Fruit fly (Drosophila melanogaster) whole organism, embryonic: ENCODE measurements around the gene tsh.
A peak's percentile ranks its signal among the peaks of the same experiment; 100 is the strongest.

ENCODE experiments used
- BtbVII ChIP-seq: fragments of 200-800 bp; sonication (Bioruptor generic); optimal IDR thresholded peaks from 3 replicates; lab custom pipeline; 2017; ENCODE audit warnings: missing biosample characterization, mild to moderate bottlenecking, missing genetic modification characterization
- CG1024 ChIP-seq: fragments of 200-800 bp; sonication (Bioruptor generic); IDR thresholded peaks from 2 replicates; pipeline ENCODE4 v1.3.6; 2022; ENCODE audit warnings: missing biosample characterization, missing genetic modification characterization
- CG10274 ChIP-seq: fragments of 200-800 bp; sonication (Bioruptor generic); optimal IDR thresholded peaks from 3 replicates; lab custom pipeline; 2017; ENCODE audit warnings: missing biosample characterization, mild to moderate bottlenecking, missing genetic modification characterization
- CG10543 ChIP-seq: fragments of 200-800 bp; sonication (Bioruptor generic); optimal IDR thresholded peaks from 3 replicates; lab custom pipeline; 2017; ENCODE audit warnings: missing biosample characterization, mild to moderate bottlenecking, missing genetic modification characterization, moderate library complexity
- CG11456 ChIP-seq: fragments of 200-800 bp; sonication (Bioruptor generic); IDR thresholded peaks from 3 replicates; pipeline ENCODE4 v1.3.6; 2022; ENCODE audit warnings: missing biosample characterization, missing genetic modification characterization
- CG12299 ChIP-seq: fragments of 200-800 bp; sonication (Bioruptor generic); optimal IDR thresholded peaks from 2 replicates; lab custom pipeline; 2018; ENCODE audit warnings: missing biosample characterization, mild to moderate bottlenecking, missing genetic modification characterization
- CG17802 ChIP-seq: fragments of 200-800 bp; sonication (Bioruptor generic); optimal IDR thresholded peaks from 2 replicates; lab custom pipeline; 2018; ENCODE audit warnings: missing biosample characterization, mild to moderate bottlenecking, missing genetic modification characterization, moderate library complexity
- CG18262 ChIP-seq: fragments of 200-800 bp; optimal IDR thresholded peaks from 3 replicates; lab custom pipeline; 2019; ENCODE audit warnings: missing biosample characterization, mild to moderate bottlenecking, missing genetic modification characterization, moderate library complexity
- CG30020 ChIP-seq: fragments of 200-800 bp; optimal IDR thresholded peaks from 2 replicates; lab custom pipeline; 2019; ENCODE audit warnings: missing biosample characterization, mild to moderate bottlenecking, missing genetic modification characterization, moderate library complexity
- CG3163 ChIP-seq: fragments of 200-800 bp; sonication (Bioruptor generic); optimal IDR thresholded peaks from 3 replicates; lab custom pipeline; 2016; ENCODE audit warnings: missing biosample characterization, missing genetic modification characterization
- CG32767 ChIP-seq: fragments of 200-800 bp; sonication (Bioruptor generic); IDR thresholded peaks from 2 replicates; pipeline ENCODE4 v1.3.6; 2022; ENCODE audit warnings: missing biosample characterization, missing genetic modification characterization
- CG33213 ChIP-seq: fragments of 200-800 bp; sonication (Bioruptor generic); optimal IDR thresholded peaks from 3 replicates; lab custom pipeline; 2016; ENCODE audit warnings: missing biosample characterization, missing genetic modification characterization
- CG33557 ChIP-seq: fragments of 200-800 bp; sonication (Bioruptor generic); optimal IDR thresholded peaks from 2 replicates; lab custom pipeline; 2019; ENCODE audit warnings: missing biosample characterization, mild to moderate bottlenecking, missing genetic modification characterization, moderate library complexity
- CG3726 ChIP-seq: fragments of 200-800 bp; sonication (Bioruptor generic); IDR thresholded peaks from 3 replicates; pipeline ENCODE4, ENCODE4 v1.3.6; 2022; ENCODE audit warnings: missing biosample characterization, missing genetic modification characterization
- CG3847 ChIP-seq: fragments of 200-800 bp; sonication (Bioruptor generic); IDR thresholded peaks from 2 replicates; pipeline ENCODE4 v1.3.6; 2022; ENCODE audit warnings: missing biosample characterization, missing genetic modification characterization
- CG5245 ChIP-seq: fragments of 200-800 bp; sonication (Bioruptor generic); optimal IDR thresholded peaks from 3 replicates; lab custom pipeline; 2016; ENCODE audit warnings: missing biosample characterization, missing genetic modification characterization
- CG6683 ChIP-seq: fragments of 200-800 bp; sonication (Bioruptor generic); optimal IDR thresholded peaks from 2 replicates; lab custom pipeline; 2017; ENCODE audit warnings: missing biosample characterization, mild to moderate bottlenecking, missing genetic modification characterization, missing genetic modification reagents
- CG8089 ChIP-seq: fragments of 200-800 bp; sonication (Bioruptor generic); optimal IDR thresholded peaks from 3 replicates; lab custom pipeline; 2016; ENCODE audit warnings: missing biosample characterization, missing genetic modification characterization
- CG8924 ChIP-seq: fragments of 200-800 bp; optimal IDR thresholded peaks from 3 replicates; lab custom pipeline; 2019; ENCODE audit warnings: missing biosample characterization, mild to moderate bottlenecking, missing genetic modification characterization, moderate library complexity
- CG9817 ChIP-seq: fragments of 200-800 bp; sonication (Bioruptor generic); optimal IDR thresholded peaks from 2 replicates; lab custom pipeline; 2018; ENCODE audit warnings: missing biosample characterization, mild to moderate bottlenecking, missing genetic modification characterization, moderate library complexity
- Chrac-16 ChIP-seq: fragments of 200-800 bp; sonication (Bioruptor generic); optimal IDR thresholded peaks from 3 replicates; lab custom pipeline; 2016; ENCODE audit warnings: missing biosample characterization, missing genetic modification characterization
- Dip3 ChIP-seq: fragments of 200-800 bp; sonication (Bioruptor generic); optimal IDR thresholded peaks from 3 replicates; lab custom pipeline; 2016; ENCODE audit warnings: missing biosample characterization, missing genetic modification characterization
- Doc2 ChIP-seq: fragments of 200-800 bp; sonication (Bioruptor generic); IDR thresholded peaks from 2 replicates; pipeline ENCODE4 v1.3.6; 2022; ENCODE audit warnings: missing biosample characterization, missing genetic modification characterization
- Eip74EF ChIP-seq, 2 experiments: fragments of 200-800 bp in 1 of 2; fragments of >200 bp in 1 of 2; sonication (Bioruptor generic) in 1 of 2; optimal IDR thresholded peaks; 2 replicates each; lab custom pipeline; 2017 to 2019; ENCODE audit warnings: missing biosample characterization in 2 of 2, missing genetic modification characterization in 2 of 2, mild to moderate bottlenecking in 1 of 2, moderate library complexity in 1 of 2
- H15 ChIP-seq: fragments of 200-800 bp; sonication (Bioruptor generic); IDR thresholded peaks from 3 replicates; pipeline ENCODE4 v1.3.6; 2022; ENCODE audit warnings: missing biosample characterization, missing genetic modification characterization
- MTF-1 ChIP-seq: fragments of 200-800 bp; sonication (Bioruptor generic); optimal IDR thresholded peaks from 2 replicates; lab custom pipeline; 2018; ENCODE audit warnings: missing biosample characterization, mild to moderate bottlenecking, missing genetic modification characterization, borderline replicate concordance
- Max ChIP-seq: fragments of 200-800 bp; sonication (Bioruptor generic); optimal IDR thresholded peaks from 2 replicates; lab custom pipeline; 2016; ENCODE audit warnings: missing biosample characterization, mild to moderate bottlenecking, missing genetic modification characterization
- Oli ChIP-seq: fragments of 200-800 bp; sonication (Bioruptor generic); optimal IDR thresholded peaks from 2 replicates; lab custom pipeline; 2018; ENCODE audit warnings: missing biosample characterization, mild to moderate bottlenecking, missing genetic modification characterization, moderate library complexity
- Pdp1 ChIP-seq, 2 experiments: fragments of 200-800 bp; sonication (Bioruptor generic); optimal IDR thresholded peaks; 3 replicates each; lab custom pipeline; 2016; ENCODE audit warnings: missing biosample characterization in 2 of 2, missing genetic modification characterization in 2 of 2, mild to moderate bottlenecking in 1 of 2, moderate library complexity in 1 of 2
- Sox100B ChIP-seq: fragments of 200-800 bp; sonication (Bioruptor generic); optimal IDR thresholded peaks from 3 replicates; lab custom pipeline; 2018; ENCODE audit warnings: missing biosample characterization, mild to moderate bottlenecking, missing genetic modification characterization
- Spps ChIP-seq: fragments of 200-800 bp; sonication (Bioruptor generic); optimal IDR thresholded peaks from 2 replicates; lab custom pipeline; 2018; ENCODE audit warnings: missing biosample characterization, mild to moderate bottlenecking, missing genetic modification characterization
- Trl ChIP-seq, 3 experiments: fragments of >200 bp in 2 of 3; fragments of 200-800 bp in 1 of 3; sonication (Bioruptor generic) in 1 of 3; optimal IDR thresholded peaks; 2 replicates in 1 of 3; 3 replicates in 2 of 3; lab custom pipeline; 2016 to 2017; ENCODE audit warnings: missing biosample characterization in 1 of 3, missing genetic modification characterization in 1 of 3
- abd-A ChIP-seq: fragments of 200-800 bp; sonication (Bioruptor generic); optimal IDR thresholded peaks from 3 replicates; lab custom pipeline; 2019; ENCODE audit warnings: missing biosample characterization, mild to moderate bottlenecking, missing genetic modification characterization, moderate library complexity
- bbx ChIP-seq: fragments of 200-800 bp; sonication (Bioruptor generic); IDR thresholded peaks from 2 replicates; pipeline ENCODE4 v1.3.6; 2022; ENCODE audit warnings: missing biosample characterization, missing genetic modification characterization; ENCODE audit not compliant: partially characterized antibody
- chinmo ChIP-seq: fragments of 200-800 bp; sonication (Bioruptor generic); IDR thresholded peaks from 4 replicates; pipeline ENCODE4 v1.3.6; 2022; ENCODE audit warnings: missing biosample characterization, missing genetic modification characterization; ENCODE audit not compliant: partially characterized antibody
- cwo ChIP-seq: fragments of 200-800 bp; sonication (Bioruptor generic); optimal IDR thresholded peaks from 3 replicates; lab custom pipeline; 2017; ENCODE audit warnings: missing biosample characterization, missing genetic modification characterization, mild to moderate bottlenecking, moderate library complexity, missing genetic modification reagents
- gfzf ChIP-seq: fragments of 200-800 bp; sonication (Bioruptor generic); optimal IDR thresholded peaks from 2 replicates; lab custom pipeline; 2016; ENCODE audit warnings: missing biosample characterization, mild to moderate bottlenecking, missing genetic modification characterization, moderate library complexity
- gro ChIP-seq: fragments of 200-800 bp; sonication (Bioruptor generic); optimal IDR thresholded peaks from 2 replicates; lab custom pipeline; 2016; ENCODE audit warnings: missing biosample characterization, missing genetic modification characterization
- hbn ChIP-seq: fragments of 200-800 bp; sonication (Bioruptor generic); IDR thresholded peaks from 2 replicates; pipeline ENCODE4 v1.3.6; 2022; ENCODE audit warnings: missing biosample characterization, missing genetic modification characterization; ENCODE audit not compliant: partially characterized antibody
- lab ChIP-seq: fragments of 200-800 bp; sonication (Bioruptor generic); optimal IDR thresholded peaks from 3 replicates; lab custom pipeline; 2017; ENCODE audit warnings: missing biosample characterization, missing genetic modification characterization, mild to moderate bottlenecking, moderate library complexity, missing genetic modification reagents
- nerfin-1 ChIP-seq: fragments of 200-800 bp; sonication (Bioruptor generic); optimal IDR thresholded peaks from 3 replicates; lab custom pipeline; 2019; ENCODE audit warnings: missing biosample characterization, mild to moderate bottlenecking, missing genetic modification characterization, moderate library complexity
- nmo ChIP-seq: fragments of 200-800 bp; sonication (Bioruptor generic); optimal IDR thresholded peaks from 2 replicates; lab custom pipeline; 2018; ENCODE audit warnings: missing biosample characterization, mild to moderate bottlenecking, missing genetic modification characterization, moderate library complexity
- ranshi ChIP-seq: fragments of 200-800 bp; sonication (Bioruptor generic); IDR thresholded peaks from 2 replicates; pipeline ENCODE4 v1.3.6; 2022; ENCODE audit warnings: missing biosample characterization, missing genetic modification characterization
- slou ChIP-seq: fragments of 200-800 bp; sonication (Bioruptor generic); optimal IDR thresholded peaks from 3 replicates; lab custom pipeline; 2016; ENCODE audit warnings: missing biosample characterization, missing genetic modification characterization
- toy ChIP-seq: fragments of 200-800 bp; sonication (Bioruptor generic); IDR thresholded peaks from 2 replicates; pipeline ENCODE4 v1.3.6; 2022; ENCODE audit warnings: missing biosample characterization, missing genetic modification characterization
- vfl ChIP-seq: fragments of 200-800 bp; sonication (Bioruptor generic); optimal IDR thresholded peaks from 2 replicates; lab custom pipeline; 2016; ENCODE audit warnings: missing biosample characterization, missing genetic modification characterization
- zfh1 ChIP-seq: fragments of 200-800 bp; sonication (Bioruptor generic); IDR thresholded peaks from 3 replicates; pipeline ENCODE4 v1.3.6; 2022; ENCODE audit warnings: missing biosample characterization, missing genetic modification characterization

Gene tsh

DNA sequence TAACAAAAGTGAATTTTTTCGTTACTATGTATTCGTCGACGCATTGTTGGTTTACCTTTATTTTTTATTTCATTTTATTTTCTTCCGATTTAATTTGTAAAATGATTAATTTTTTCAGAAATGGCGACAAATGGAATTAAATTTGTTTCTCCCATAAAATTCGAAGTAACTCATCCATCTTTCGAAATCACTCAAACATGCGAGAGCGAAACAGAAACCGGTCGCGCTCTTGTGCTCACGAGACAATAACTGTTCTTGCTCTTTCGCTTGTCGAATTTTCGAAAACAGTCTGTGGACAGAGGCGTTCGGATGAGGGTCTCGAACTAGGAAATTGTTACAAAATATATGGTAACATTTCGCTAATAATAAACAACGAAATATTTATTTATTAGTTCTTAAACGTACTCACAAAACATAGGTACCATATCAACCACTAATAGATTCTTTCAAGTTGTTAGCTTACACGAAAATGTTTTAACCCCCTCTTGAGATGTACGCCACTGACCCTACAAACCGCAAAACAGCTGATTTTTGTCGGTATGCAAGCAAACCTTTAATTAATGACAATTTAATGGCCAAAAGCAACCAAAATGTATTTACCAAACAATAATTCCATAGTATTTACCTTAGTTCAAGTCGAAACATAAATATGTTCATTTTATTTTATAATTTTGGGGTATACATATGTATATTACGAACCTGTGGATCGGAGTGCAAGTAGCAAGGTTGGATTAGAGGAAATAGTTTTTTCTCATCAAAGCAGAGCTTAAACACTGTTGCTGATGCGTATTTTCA is 33.6 kb upstream of the tsh start (continued):
- peak; percentile 96 for TF ChIP-seq Max
- TF ChIP-seq CG3163 (GFP tag; lab: Kevin White, UChicago): peak; percentile 88
- peak; percentile 85 for TF ChIP-seq CG17802 (tag; lab: Kevin White, UChicago)
- peak; percentile 96 for TF ChIP-seq gro (GFP tag; lab: Kevin White, UChicago)
- peak; percentile 97 for TF ChIP-seq CG11456 (GFP tag; lab: Robert Waterston, UW)
- TF ChIP-seq Trl (optimal IDR thresholded peaks at IDR 0.05; lab: Kevin White, UChicago): peak; percentile 81 to 90
- TF ChIP-seq Trl (GFP tag; optimal IDR thresholded peaks at IDR 0.05; lab: Kevin White, UChicago): peak; percentile 97
- TF ChIP-seq CG1024: peak; percentile 89
- peak; percentile 98 for TF ChIP-seq CG18262 (tag; lab: Kevin White, UChicago)
- peak; percentile 87 for TF ChIP-seq Doc2 (GFP tag; lab: Robert Waterston, UW)
- peak; percentile 98 for TF ChIP-seq Oli (tag; lab: Kevin White, UChicago)
- TF ChIP-seq BtbVII: peak; percentile 95
- peak; percentile 96 for TF ChIP-seq nerfin-1 (tag; lab: Kevin White, UChicago)
- peak; percentile 94 for TF ChIP-seq MTF-1 (GFP tag; lab: Kevin White, UChicago)
- TF ChIP-seq CG10543 (GFP tag; lab: Kevin White, UChicago): peak; percentile 99
- peak; percentile 95 for TF ChIP-seq Sox100B (GFP tag; lab: Kevin White, UChicago)
- TF ChIP-seq CG30020 (tag; lab: Kevin White, UChicago): peak; percentile 86
- peak; percentile 95 for TF ChIP-seq CG12299 (tag; lab: Kevin White, UChicago)
- peak; percentile 97 for TF ChIP-seq CG33557 (GFP tag; lab: Kevin White, UChicago)
- peak; percentile 97 for TF ChIP-seq CG32767
- TF ChIP-seq slou (GFP tag; lab: Kevin White, UChicago): peak; percentile 95
- peak; percentile 95 for TF ChIP-seq CG33213 (GFP tag; lab: Kevin White, UChicago)
- TF ChIP-seq vfl: peak; percentile 95
- TF ChIP-seq CG3847 (GFP tag; lab: Robert Waterston, UW): peak; percentile 98
- TF ChIP-seq CG5245 (GFP tag; lab: Kevin White, UChicago): peak; percentile 94
- no peak for TF ChIP-seq hbn
- TF ChIP-seq CG8089: peak; percentile 93
- TF ChIP-seq toy (GFP tag; lab: Robert Waterston, UW): peak; percentile 95
- peak; percentile 95 for TF ChIP-seq H15 (GFP tag; lab: Robert Waterston, UW)
- peak; percentile 96 to 98 for TF ChIP-seq Pdp1 (GFP tag; optimal IDR thresholded peaks at IDR 0.05; lab: Kevin White, UChicago)
- peak; percentile 90 for TF ChIP-seq CG6683 (GFP tag; lab: Kevin White, UChicago)
- peak; percentile 98 for TF ChIP-seq CG8924 (tag; lab: Kevin White, UChicago)
- peak; percentile 92 for TF ChIP-seq cwo (GFP tag; lab: Kevin White, UChicago)
- TF ChIP-seq zfh1 (GFP tag; lab: Robert Waterston, UW): peak; percentile 98
- peak; percentile 96 for TF ChIP-seq Spps (tag; lab: Kevin White, UChicago)
- TF ChIP-seq gfzf (GFP tag; lab: Kevin White, UChicago): peak; percentile 13
- 0 out of 4 replicates have a peak, but pooled peaks have one; percentile 33 for TF ChIP-seq chinmo
- TF ChIP-seq Dip3 (GFP tag; lab: Kevin White, UChicago): peak; percentile 96
- peak; percentile 95 for TF ChIP-seq CG3726 (GFP tag; lab: Robert Waterston, UW)
- peak; percentile 98 for TF ChIP-seq nmo (GFP tag; lab: Kevin White, UChicago)
- TF ChIP-seq lab (GFP tag; lab: Kevin White, UChicago): peak; percentile 98
- no peak for TF ChIP-seq bbx (GFP tag; lab: Robert Waterston, UW)
- TF ChIP-seq CG9817 (tag; lab: Kevin White, UChicago): peak; percentile 99
- peak; percentile 92 for TF ChIP-seq abd-A (tag; lab: Kevin White, UChicago)
- TF ChIP-seq Eip74EF (GFP tag; optimal IDR thresholded peaks at IDR 0.05; lab: Kevin White, UChicago): peak in 1 of 2 experiments; percentile 95
- TF ChIP-seq Chrac-16: peak; percentile 97
- peak; percentile 97 for TF ChIP-seq ranshi (GFP tag; lab: Robert Waterston, UW)
- TF ChIP-seq CG10274 (GFP tag; lab: Kevin White, UChicago): peak; percentile 90
